Fruit fly (Drosophila melanogaster) whole organism, prepupa: ENCODE results near the gene Cdc50.

Source experiments
- Blimp-1 ChIP-seq: fragments of 200-800 bp; sonication (Bioruptor generic); optimal IDR thresholded peaks from 3 replicates; lab custom pipeline; 2017; ENCODE audit warnings: missing biosample characterization, missing genetic modification characterization, mild to moderate bottlenecking, moderate library complexity, missing genetic modification reagents
- CG10631 ChIP-seq: fragments of 200-800 bp; sonication (Bioruptor generic); optimal IDR thresholded peaks from 2 replicates; lab custom pipeline; 2016; ENCODE audit warnings: missing biosample characterization, missing genetic modification characterization
- CG10669 ChIP-seq: fragments of 200-800 bp; sonication (Bioruptor generic); optimal IDR thresholded peaks from 3 replicates; lab custom pipeline; 2018; ENCODE audit warnings: missing biosample characterization, mild to moderate bottlenecking, missing genetic modification characterization, moderate library complexity
- CG11294 ChIP-seq: fragments of 200-800 bp; sonication (Bioruptor generic); IDR thresholded peaks from 2 replicates; pipeline ENCODE4 v1.3.6; 2022; ENCODE audit warnings: missing biosample characterization, missing genetic modification characterization
- CG11902 ChIP-seq: fragments of 200-800 bp; sonication (Bioruptor generic); optimal IDR thresholded peaks from 3 replicates; lab custom pipeline; 2016; ENCODE audit warnings: missing biosample characterization, missing genetic modification characterization
- CG15336 ChIP-seq: fragments of 200-800 bp; sonication (Bioruptor generic); IDR thresholded peaks from 2 replicates; pipeline ENCODE4 v1.3.6; 2022; ENCODE audit warnings: missing biosample characterization, missing genetic modification characterization
- CG1621 ChIP-seq: fragments of 200-800 bp; sonication (Bioruptor generic); optimal IDR thresholded peaks from 3 replicates; lab custom pipeline; 2018; ENCODE audit warnings: missing biosample characterization, mild to moderate bottlenecking, missing genetic modification characterization
- CG16779 ChIP-seq: fragments of 200-800 bp; sonication (Bioruptor generic); optimal IDR thresholded peaks from 3 replicates; lab custom pipeline; 2017; ENCODE audit warnings: missing biosample characterization, mild to moderate bottlenecking, missing genetic modification characterization
- CG3032 ChIP-seq: fragments of 200-800 bp; optimal IDR thresholded peaks from 2 replicates; lab custom pipeline; 2019; ENCODE audit warnings: missing biosample characterization, mild to moderate bottlenecking, missing genetic modification characterization, moderate library complexity
- CG31627 ChIP-seq: fragments of 200-800 bp; sonication (Bioruptor generic); optimal IDR thresholded peaks from 3 replicates; lab custom pipeline; 2016; ENCODE audit warnings: missing biosample characterization, missing genetic modification characterization
- CG32006 ChIP-seq: fragments of 200-800 bp; sonication (Bioruptor generic); optimal IDR thresholded peaks from 3 replicates; lab custom pipeline; 2017; ENCODE audit warnings: missing biosample characterization, mild to moderate bottlenecking, missing genetic modification characterization
- CG3919 ChIP-seq: fragments of 200-800 bp; sonication (Bioruptor generic); optimal IDR thresholded peaks from 3 replicates; lab custom pipeline; 2016; ENCODE audit warnings: missing biosample characterization, missing genetic modification characterization
- CG6163 ChIP-seq: fragments of 200-800 bp; sonication (Bioruptor generic); IDR thresholded peaks from 3 replicates; pipeline ENCODE4 v1.3.6; 2022; ENCODE audit warnings: missing biosample characterization, missing genetic modification characterization
- CG6276 ChIP-seq: fragments of 200-800 bp; sonication (Bioruptor generic); optimal IDR thresholded peaks from 2 replicates; lab custom pipeline; 2017; ENCODE audit warnings: missing biosample characterization, mild to moderate bottlenecking, missing genetic modification characterization
- CG6808 ChIP-seq: fragments of 200-800 bp; sonication (Bioruptor generic); optimal IDR thresholded peaks from 3 replicates; lab custom pipeline; 2017; ENCODE audit warnings: missing biosample characterization, missing genetic modification characterization, mild to moderate bottlenecking, moderate library complexity, missing genetic modification reagents
- CG6854 ChIP-seq: fragments of 200-800 bp; sonication (Bioruptor generic); optimal IDR thresholded peaks from 2 replicates; lab custom pipeline; 2017; ENCODE audit warnings: missing biosample characterization, mild to moderate bottlenecking, missing genetic modification characterization
- CG7368 ChIP-seq: fragments of 200-800 bp; sonication (Bioruptor generic); optimal IDR thresholded peaks from 3 replicates; lab custom pipeline; 2016; ENCODE audit warnings: missing biosample characterization, missing genetic modification characterization
- CG8119 ChIP-seq: fragments of 200-800 bp; sonication (Bioruptor generic); IDR thresholded peaks from 3 replicates; pipeline ENCODE4 v1.3.6; 2022; ENCODE audit warnings: missing biosample characterization, missing genetic modification characterization
- CG8632 ChIP-seq: fragments of 200-800 bp; sonication (Bioruptor generic); optimal IDR thresholded peaks from 3 replicates; lab custom pipeline; 2016; ENCODE audit warnings: missing biosample characterization, missing genetic modification characterization
- CG9139 ChIP-seq: fragments of 200-800 bp; sonication (Bioruptor generic); optimal IDR thresholded peaks from 3 replicates; lab custom pipeline; 2017; ENCODE audit warnings: missing biosample characterization, mild to moderate bottlenecking, missing genetic modification characterization
- Eip75B ChIP-seq: fragments of 200-800 bp; sonication (Bioruptor generic); optimal IDR thresholded peaks from 3 replicates; lab custom pipeline; 2016; ENCODE audit warnings: missing biosample characterization, missing genetic modification characterization
- Eip93F ChIP-seq: fragments of 200-800 bp; sonication (Bioruptor generic); optimal IDR thresholded peaks from 2 replicates; lab custom pipeline; 2016; ENCODE audit warnings: missing biosample characterization, mild to moderate bottlenecking, missing genetic modification characterization
- Ets21C ChIP-seq: fragments of 200-800 bp; sonication (Bioruptor generic); optimal IDR thresholded peaks from 3 replicates; lab custom pipeline; 2016; ENCODE audit warnings: missing biosample characterization, missing genetic modification characterization
- Ets96B ChIP-seq: fragments of 200-800 bp; optimal IDR thresholded peaks from 2 replicates; lab custom pipeline; 2019; ENCODE audit warnings: missing biosample characterization, mild to moderate bottlenecking, missing genetic modification characterization, moderate library complexity
- Gug ChIP-seq: fragments of 200-800 bp; sonication (Bioruptor generic); IDR thresholded peaks from 2 replicates; pipeline ENCODE4 v1.3.6; 2022; ENCODE audit warnings: missing biosample characterization, missing genetic modification characterization
- Hr38 ChIP-seq: sonication (Bioruptor generic); optimal IDR thresholded peaks from 2 replicates; lab custom pipeline; 2016; ENCODE audit warnings: missing biosample characterization, missing genetic modification characterization
- Hr39 ChIP-seq: fragments of 200-800 bp; sonication (Bioruptor generic); optimal IDR thresholded peaks from 2 replicates; lab custom pipeline; 2016; ENCODE audit warnings: missing biosample characterization, missing genetic modification characterization
- Hr4 ChIP-seq: fragments of 200-800 bp; sonication (Bioruptor generic); optimal IDR thresholded peaks from 3 replicates; lab custom pipeline; 2016; ENCODE audit warnings: missing biosample characterization, missing genetic modification characterization
- Lpt ChIP-seq: fragments of 200-800 bp; sonication (Bioruptor generic); optimal IDR thresholded peaks from 3 replicates; lab custom pipeline; 2016; ENCODE audit warnings: missing biosample characterization, missing genetic modification characterization
- Met ChIP-seq: fragments of 200-800 bp; sonication (Bioruptor generic); optimal IDR thresholded peaks from 3 replicates; lab custom pipeline; 2016; ENCODE audit warnings: missing biosample characterization, missing genetic modification characterization
- Sox102F ChIP-seq: fragments of 200-800 bp; sonication (Bioruptor generic); optimal IDR thresholded peaks from 2 replicates; lab custom pipeline; 2016; ENCODE audit warnings: missing biosample characterization, mild to moderate bottlenecking, missing genetic modification characterization
- Sox14 ChIP-seq: fragments of 200-800 bp; sonication (Bioruptor generic); optimal IDR thresholded peaks from 3 replicates; lab custom pipeline; 2016; ENCODE audit warnings: missing biosample characterization, missing genetic modification characterization
- Sox15 ChIP-seq: fragments of 200-800 bp; sonication (Bioruptor generic); optimal IDR thresholded peaks from 3 replicates; lab custom pipeline; 2016; ENCODE audit warnings: missing biosample characterization, missing genetic modification characterization
- achi ChIP-seq: fragments of 200-800 bp; sonication (Bioruptor generic); optimal IDR thresholded peaks from 3 replicates; lab custom pipeline; 2016; ENCODE audit warnings: missing biosample characterization, missing genetic modification characterization
- cyc ChIP-seq: fragments of 200-800 bp; sonication (Bioruptor generic); optimal IDR thresholded peaks from 3 replicates; lab custom pipeline; 2016; ENCODE audit warnings: missing biosample characterization, missing genetic modification characterization
- dsx ChIP-seq: fragments of 200-800 bp; optimal IDR thresholded peaks from 3 replicates; lab custom pipeline; 2019; ENCODE audit warnings: missing biosample characterization, mild to moderate bottlenecking, missing genetic modification characterization, moderate library complexity; ENCODE audit not compliant: poor library complexity, severe bottlenecking
- eg ChIP-seq: fragments of 200-800 bp; sonication (Bioruptor generic); IDR thresholded peaks from 3 replicates; pipeline ENCODE4 v1.3.6; 2022; ENCODE audit warnings: missing biosample characterization, missing genetic modification characterization
- esn ChIP-seq: fragments of 200-800 bp; sonication (Bioruptor generic); optimal IDR thresholded peaks from 2 replicates; lab custom pipeline; 2016; ENCODE audit warnings: missing biosample characterization, mild to moderate bottlenecking, missing genetic modification characterization, moderate library complexity
- fd59A ChIP-seq: fragments of 200-800 bp; sonication (Bioruptor generic); optimal IDR thresholded peaks from 2 replicates; lab custom pipeline; 2017; ENCODE audit warnings: missing biosample characterization, mild to moderate bottlenecking, missing genetic modification characterization, missing genetic modification reagents
- fd85E ChIP-seq: fragments of 200-800 bp; sonication (Bioruptor generic); optimal IDR thresholded peaks from 3 replicates; lab custom pipeline; 2016; ENCODE audit warnings: missing biosample characterization, missing genetic modification characterization
- fkh ChIP-seq: fragments of 200-800 bp; sonication (Bioruptor generic); optimal IDR thresholded peaks from 3 replicates; lab custom pipeline; 2017; ENCODE audit warnings: missing biosample characterization, mild to moderate bottlenecking, missing genetic modification characterization, moderate library complexity
- lz ChIP-seq: fragments of 200-800 bp; sonication (Bioruptor generic); optimal IDR thresholded peaks from 3 replicates; lab custom pipeline; 2016; ENCODE audit warnings: missing biosample characterization, missing genetic modification characterization
- net ChIP-seq: fragments of 200-800 bp; sonication (Bioruptor generic); optimal IDR thresholded peaks from 3 replicates; lab custom pipeline; 2016; ENCODE audit warnings: missing biosample characterization, missing genetic modification characterization
- pdm3 ChIP-seq: fragments of 200-800 bp; sonication (Bioruptor generic); optimal IDR thresholded peaks from 3 replicates; lab custom pipeline; 2016; ENCODE audit warnings: missing biosample characterization, missing genetic modification characterization
- spab ChIP-seq: fragments of 200-800 bp; sonication (Bioruptor generic); optimal IDR thresholded peaks from 2 replicates; lab custom pipeline; 2017; ENCODE audit warnings: missing biosample characterization, mild to moderate bottlenecking, missing genetic modification characterization, missing genetic modification reagents
- ss ChIP-seq, 2 experiments: fragments of 200-800 bp; sonication (Bioruptor generic); optimal IDR thresholded peaks; 2 replicates in 1 of 2; 3 replicates in 1 of 2; lab custom pipeline; 2017 to 2018; ENCODE audit warnings: mild to moderate bottlenecking in 2 of 2, missing biosample characterization in 2 of 2, missing genetic modification characterization in 2 of 2, moderate library complexity in 1 of 2
- svp ChIP-seq: fragments of 200-800 bp; sonication (Bioruptor generic); peaks from one replicate; lab custom pipeline; 2016; ENCODE audit warnings: missing biosample characterization, missing genetic modification characterization
- topi ChIP-seq: fragments of 200-800 bp; sonication (Bioruptor generic); optimal IDR thresholded peaks from 3 replicates; lab custom pipeline; 2016; ENCODE audit warnings: missing biosample characterization, missing genetic modification characterization
- vri ChIP-seq: fragments of 200-800 bp; sonication (Bioruptor generic); optimal IDR thresholded peaks from 3 replicates; lab custom pipeline; 2016; ENCODE audit warnings: missing biosample characterization, mild to moderate bottlenecking, missing genetic modification characterization

The Cdc50 gene

dm6 chrX:16403811-16404420 is 37.2 kb downstream of the Cdc50 start (continued):
- TF ChIP-seq CG16779 (tag; lab: Kevin White, UChicago), result peak; percentile 41
- TF ChIP-seq Eip93F (GFP tag; lab: Kevin White, UChicago), result peak; percentile 45
- TF ChIP-seq Sox102F (GFP tag; lab: Kevin White, UChicago), result peak; percentile 49
- peak; percentile 63 for TF ChIP-seq Ets96B
- peak; percentile 83 for TF ChIP-seq Hr4 (GFP tag; lab: Kevin White, UChicago)
- no peak for TF ChIP-seq spab (GFP tag; lab: Kevin White, UChicago)

dm6 chrX:16391397-16391796 is 49.7 kb downstream of the Cdc50 start, which contains the start of the genes TH1 and mei-41:
TSS of gene TH1 (minus strand) at chrX:16391438.
TSS of gene mei-41 (plus strand) at chrX:16391698.
- TF ChIP-seq CG7368 (GFP tag; lab: Kevin White, UChicago) (no peak), CG10669 (GFP tag; lab: Kevin White, UChicago) (no peak), topi (no peak), fkh (GFP tag; lab: Kevin White, UChicago) (no peak), Ets96B (no peak), vri (GFP tag; lab: Kevin White, UChicago) (no peak), CG8632 (GFP tag; lab: Kevin White, UChicago) (peak; percentile 67), Lpt (GFP tag; lab: Kevin White, UChicago) (peak; percentile 58), CG10631 (GFP tag; lab: Kevin White, UChicago) (peak; percentile 84), CG16779 (tag; lab: Kevin White, UChicago) (no peak), CG8119 (peak; percentile 84), CG1621 (no peak), CG11294 (GFP tag; lab: Robert Waterston, UW) (peak; percentile 87), spab (GFP tag; lab: Kevin White, UChicago) (no peak), achi (GFP tag; lab: Kevin White, UChicago) (no peak), Sox15 (GFP tag; lab: Kevin White, UChicago) (peak; percentile 75), CG6163 (GFP tag; lab: Robert Waterston, UW) (peak; percentile 91), net (GFP tag; lab: Kevin White, UChicago) (no peak), lz (GFP tag; lab: Kevin White, UChicago) (peak; percentile 81), dsx (GFP tag; lab: Kevin White, UChicago) (no peak), pdm3 (GFP tag; lab: Kevin White, UChicago) (no peak), CG9139 (GFP tag; lab: Kevin White, UChicago) (no peak), CG11902 (GFP tag; lab: Kevin White, UChicago) (peak; percentile 70), fd59A (peak; percentile 58), CG31627 (GFP tag; lab: Kevin White, UChicago) (peak; percentile 74), Sox14 (GFP tag; lab: Kevin White, UChicago) (no peak), Hr39 (GFP tag; lab: Kevin White, UChicago) (no peak), eg (peak; percentile 95), Sox102F (GFP tag; lab: Kevin White, UChicago) (no peak), Hr38 (no peak), Met (GFP tag; lab: Kevin White, UChicago) (no peak), fd85E (no peak), CG6276 (no peak), ss (GFP tag; optimal IDR thresholded peaks at IDR 0.05; lab: Kevin White, UChicago) (no peak), Gug (GFP tag; lab: Robert Waterston, UW) (peak; percentile 93), CG15336 (GFP tag; lab: Robert Waterston, UW) (peak; percentile 86), esn (GFP tag; lab: Kevin White, UChicago) (peak; percentile 80), Blimp-1 (no peak), CG3919 (GFP tag; lab: Kevin White, UChicago) (no peak), Ets21C (no peak), CG6854 (GFP tag; lab: Kevin White, UChicago) (no peak), cyc (peak; percentile 70), Eip75B (GFP tag; lab: Kevin White, UChicago) (no peak), svp (GFP tag; lab: Kevin White, UChicago) (no peak), CG3032 (tag; lab: Kevin White, UChicago) (peak; percentile 90), CG6808 (no peak), CG32006 (GFP tag; lab: Kevin White, UChicago) (peak; percentile 85)
